Fruit fly (Drosophila melanogaster): ENCODE measurements around the gene CG32640.

Gene CG32640

dm6 chrX:13194249-13194648 lies 16.4 kb downstream of the CG32640 start, which contains the start of gene Coq5 (continued):
- TF ChIP-seq Dp (GFP tag; optimal IDR thresholded peaks at IDR 0.05) (peak; percentile 76), HLH4C (GFP tag; IDR thresholded peaks at IDR 0.05; ENCODE audit: partially characterized antibody) (peak; percentile 54; the same call in 2 of the 3 replicates), Med (GFP tag) (peak; percentile 43)

dm6 chrX:13202162-13202561 lies 24.4 kb downstream of the CG32640 start, which contains the start of gene CG44437:
Gene CG44437, minus strand, starts transcription at chrX:13202262.
- no peak for TF ChIP-seq zen (tag; optimal IDR thresholded peaks at IDR 0.05)
- TF ChIP-seq Dfd (GFP tag; optimal IDR thresholded peaks at IDR 0.05) = no peak
- no peak for TF ChIP-seq ci (GFP tag; IDR thresholded peaks at IDR 0.05)
- no peak for TF ChIP-seq Blimp-1 (GFP tag; optimal IDR thresholded peaks at IDR 0.05)
- no peak for TF ChIP-seq gt (GFP tag; IDR thresholded peaks at IDR 0.05)
- no peak for TF ChIP-seq CG3726 (GFP tag; IDR thresholded peaks at IDR 0.05)
- no peak for TF ChIP-seq BtbVII (GFP tag; optimal IDR thresholded peaks at IDR 0.05)

- TF ChIP-seq CG9876 (GFP tag; optimal IDR thresholded peaks at IDR 0.05) (no peak), CTCF (GFP tag; optimal IDR thresholded peaks at IDR 0.05) (peak; percentile 85), Med (GFP tag) (peak; percentile 27), CG14965 (GFP tag; optimal IDR thresholded peaks at IDR 0.05; ENCODE audit: borderline replicate concordance) (peak; percentile 91), Bgb (GFP tag; IDR thresholded peaks at IDR 0.05; ENCODE audit: partially characterized antibody) (no peak), CG13424 (tag; optimal IDR thresholded peaks at IDR 0.05) (no peak), CG10979 (tag; optimal IDR thresholded peaks at IDR 0.05) (peak; percentile 80)
These were observed 26.9 kb downstream of the CG32640 start for dm6 chrX:13204718-13205117.

- TF ChIP-seq CoRest (tag; optimal IDR thresholded peaks at IDR 0.05) (peak; percentile 53), bsh (GFP tag; optimal IDR thresholded peaks at IDR 0.05) (peak in 1 of 2 experiments; percentile 48), pros (GFP tag; optimal IDR thresholded peaks at IDR 0.05) (no peak), CG17385 (GFP tag; optimal IDR thresholded peaks at IDR 0.05) (peak; percentile 22), gsb-n (tag; optimal IDR thresholded peaks at IDR 0.05) (peak; percentile 45), CG10431 (GFP tag; optimal IDR thresholded peaks at IDR 0.05) (no peak), bcd (GFP tag; optimal IDR thresholded peaks at IDR 0.05) (peak; percentile 17), tap (tag; optimal IDR thresholded peaks at IDR 0.05) (peak; percentile 9), CG3995 (GFP tag; optimal IDR thresholded peaks at IDR 0.05) (no peak), CG14710 (tag; optimal IDR thresholded peaks at IDR 0.05) (peak; percentile 18), dysf (GFP tag; IDR thresholded peaks at IDR 0.05) (peak; percentile 38; the same call in 2 of the 3 replicates), CG14050 (GFP tag; IDR thresholded peaks at IDR 0.05) (no peak), bowl (GFP tag; IDR thresholded peaks at IDR 0.05) (no peak), Hr51 (GFP tag; optimal IDR thresholded peaks at IDR 0.05) (peak in 1 of 2 experiments; percentile 61), chinmo (GFP tag; IDR thresholded peaks at IDR 0.05; ENCODE audit: partially characterized antibody) (no peak), Xrp1 (GFP tag; IDR thresholded peaks at IDR 0.05) (peak; percentile 26; the same call in 1 of the 2 replicates), lola (GFP tag; optimal IDR thresholded peaks at IDR 0.05) (peak in 1 of 3 experiments; percentile 25), cwo (GFP tag; optimal IDR thresholded peaks at IDR 0.05) (peak; percentile 38), Pdp1 (GFP tag; optimal IDR thresholded peaks at IDR 0.05) (no peak), H15 (GFP tag; IDR thresholded peaks at IDR 0.05) (no peak), CG15269 (tag; optimal IDR thresholded peaks at IDR 0.05) (peak; percentile 56), Sox100B (GFP tag; optimal IDR thresholded peaks at IDR 0.05) (peak; percentile 60), CG4424 (GFP tag; optimal IDR thresholded peaks at IDR 0.05) (peak; percentile 6), CG8924 (tag; optimal IDR thresholded peaks at IDR 0.05) (peak; percentile 48), row (GFP tag; IDR thresholded peaks at IDR 0.05) (peak; percentile 29; the same call in 1 of the 3 replicates), CG6854 (GFP tag; optimal IDR thresholded peaks at IDR 0.05) (peak; percentile 13), CG6683 (GFP tag; optimal IDR thresholded peaks at IDR 0.05) (peak; percentile 21), Max (GFP tag; optimal IDR thresholded peaks at IDR 0.05) (no peak), CG2678 (tag; optimal IDR thresholded peaks at IDR 0.05) (peak; percentile 73)
These were observed 30.3 kb downstream of the CG32640 start for dm6 chrX:13208075-13208474.

Data from whole organism, embryonic.